Worm (Caenorhabditis elegans) whole organism, midembryonic: ENCODE measurements around the gene his-35.

Source experiments
- T22C8.4 ChIP-seq: fragments of 200-800 bp; sonication (Bioruptor generic); IDR thresholded peaks from 2 replicates; pipeline ENCODE4 v1.3.6; 2022; ENCODE audit warnings: missing genetic modification characterization, missing compliant biosample characterization
- cog-1 ChIP-seq: sonication (generic microtip); optimal IDR thresholded peaks from 2 replicates; lab custom pipeline; 2016; ENCODE audit warnings: missing genetic modification characterization, missing compliant biosample characterization
- flt-1 ChIP-seq: fragments of 200-800 bp; sonication (Bioruptor generic); IDR thresholded peaks from 2 replicates; pipeline ENCODE4 v1.3.6; 2022; ENCODE audit warnings: missing genetic modification characterization, missing compliant biosample characterization
- klf-2 ChIP-seq: fragments of 200-800 bp; sonication (Bioruptor generic); conservative IDR thresholded peaks from 2 replicates; pipeline ENCODE4 v1.3.6; 2022; ENCODE audit warnings: missing genetic modification reagents, missing genetic modification characterization, missing compliant biosample characterization
- med-1 ChIP-seq: sonication (generic microtip); optimal IDR thresholded peaks from 2 replicates; lab custom pipeline; 2017; ENCODE audit warnings: missing genetic modification characterization, mild to moderate bottlenecking, missing compliant biosample characterization, antibody characterized with exemption, missing genetic modification reagents; ENCODE audit not compliant: insufficient read depth
- ref-1 ChIP-seq: fragments of 200-800 bp; sonication (Bioruptor generic); conservative IDR thresholded peaks from 2 replicates; pipeline ENCODE4 v1.3.6; 2022; ENCODE audit warnings: missing genetic modification reagents, missing genetic modification characterization, missing compliant biosample characterization
- tab-1 ChIP-seq: fragments of 200-800 bp; sonication (Bioruptor generic); IDR thresholded peaks from 2 replicates; pipeline ENCODE4 v1.3.6; 2022; ENCODE audit warnings: missing genetic modification characterization, missing compliant biosample characterization
- ztf-23 ChIP-seq: fragments of 200-800 bp; sonication (Bioruptor generic); IDR thresholded peaks from 2 replicates; pipeline ENCODE4 v1.3.6; 2022; ENCODE audit warnings: missing genetic modification reagents, missing genetic modification characterization, missing compliant biosample characterization
- ztf-29 ChIP-seq: fragments of 200-800 bp; sonication (Bioruptor generic); IDR thresholded peaks from 2 replicates; pipeline ENCODE4 v1.3.6; 2022; ENCODE audit warnings: missing genetic modification reagents, missing genetic modification characterization, missing compliant biosample characterization

The his-35 gene

DNA sequence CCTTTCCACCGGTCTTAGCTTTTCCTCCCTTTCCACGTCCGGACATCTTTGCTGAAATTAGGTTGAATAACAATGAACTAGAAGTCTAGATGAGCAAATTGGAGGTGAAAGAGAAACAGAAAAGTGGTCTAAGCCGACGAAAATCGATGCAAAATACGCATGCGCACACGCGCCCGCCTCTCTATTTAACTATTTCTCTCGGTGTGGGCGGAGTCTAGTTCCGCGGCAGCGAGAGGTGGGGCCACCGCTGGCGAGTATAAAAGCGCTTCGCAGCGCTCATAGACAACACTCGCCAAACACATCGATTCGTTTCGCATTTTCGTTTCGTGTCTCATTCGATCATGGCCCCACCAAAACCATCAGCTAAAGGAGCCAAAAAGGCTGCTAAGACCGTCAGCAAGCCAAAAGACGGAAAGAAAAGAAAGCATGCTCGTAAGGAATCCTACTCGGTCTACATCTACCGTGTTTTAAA is at the start of gene his-35, which contains the start of gene his-41:
his-35 (minus strand) TSS at position 51 of the 472 bp plus-strand sequence.
his-41 (plus strand) TSS at position 299 of the 472 bp plus-strand sequence.
- TF ChIP-seq ztf-29 (0 out of 2 replicates have a peak, but pooled peaks have one; percentile 20), T22C8.4 (GFP tag; lab: Robert Waterston, UW) (peak; percentile 46), cog-1 (tag; lab: Kevin White, UChicago) (no peak), tab-1 (no peak), flt-1 (GFP tag; lab: Robert Waterston, UW) (0 out of 2 replicates have a peak, but pooled peaks have one; percentile 9)

- no peak for TF ChIP-seq ref-1 (GFP tag; lab: Robert Waterston, UW)
- no peak for TF ChIP-seq flt-1 (GFP tag; lab: Robert Waterston, UW)
- TF ChIP-seq cog-1 (tag; lab: Kevin White, UChicago), result no peak
- TF ChIP-seq ztf-29, result no peak
- TF ChIP-seq klf-2 (GFP tag; lab: Robert Waterston, UW), result no peak
- no peak for TF ChIP-seq med-1 (GFP tag; lab: Kevin White, UChicago)
- TF ChIP-seq ztf-23 (GFP tag; lab: Robert Waterston, UW), result no peak
- TF ChIP-seq T22C8.4 (GFP tag; lab: Robert Waterston, UW), result no peak
- no peak for TF ChIP-seq tab-1
Measured at ce11 chrV:9590317-9590716, 45.2 kb upstream of the his-35 start, which contains the start of gene K09G1.2. K09G1.2 (plus strand) TSS chrV:9590617.

ce11 chrV:9588574-9588973 is 43.5 kb upstream of the his-35 start:
- TF ChIP-seq ztf-29, result no peak
- no peak for TF ChIP-seq cog-1 (tag; lab: Kevin White, UChicago)
- no peak for TF ChIP-seq ztf-23 (GFP tag; lab: Robert Waterston, UW)
- no peak for TF ChIP-seq klf-2 (GFP tag; lab: Robert Waterston, UW)
- TF ChIP-seq tab-1, result no peak
- TF ChIP-seq T22C8.4 (GFP tag; lab: Robert Waterston, UW), result no peak
- TF ChIP-seq med-1 (GFP tag; lab: Kevin White, UChicago), result no peak
- TF ChIP-seq ref-1 (GFP tag; lab: Robert Waterston, UW), result no peak
- no peak for TF ChIP-seq flt-1 (GFP tag; lab: Robert Waterston, UW)

DNA sequence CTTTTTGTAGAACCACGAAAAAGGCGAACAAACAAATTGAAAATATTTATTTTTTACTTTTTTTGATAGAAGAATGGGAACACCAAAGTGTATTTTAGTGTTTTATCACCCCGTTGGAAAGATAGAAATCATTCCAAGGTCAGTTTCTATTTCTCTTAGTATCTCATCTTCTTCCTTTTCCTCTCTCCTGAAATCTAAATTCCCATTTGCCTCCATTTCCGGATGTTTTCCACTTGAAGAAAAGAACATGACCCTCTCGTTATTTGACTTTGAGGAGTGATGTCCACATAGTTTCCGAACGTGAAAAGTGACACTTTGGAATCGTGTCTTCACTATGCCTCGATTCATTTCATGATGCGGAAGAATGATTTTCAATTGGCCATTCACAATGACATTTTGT is 42.5 kb upstream of the his-35 start:
- TF ChIP-seq ztf-29, result no peak
- TF ChIP-seq med-1 (GFP tag; lab: Kevin White, UChicago), result no peak
- TF ChIP-seq cog-1 (tag; lab: Kevin White, UChicago), result no peak
- TF ChIP-seq ref-1 (GFP tag; lab: Robert Waterston, UW), result no peak
- TF ChIP-seq ztf-23 (GFP tag; lab: Robert Waterston, UW), result no peak
- TF ChIP-seq tab-1, result no peak
- no peak for TF ChIP-seq klf-2 (GFP tag; lab: Robert Waterston, UW)
- no peak for TF ChIP-seq flt-1 (GFP tag; lab: Robert Waterston, UW)
- TF ChIP-seq T22C8.4 (GFP tag; lab: Robert Waterston, UW), result no peak

- no peak for TF ChIP-seq med-1 (GFP tag; lab: Kevin White, UChicago)
- TF ChIP-seq flt-1 (GFP tag; lab: Robert Waterston, UW), result no peak
- TF ChIP-seq cog-1 (tag; lab: Kevin White, UChicago), result no peak
- TF ChIP-seq ztf-23 (GFP tag; lab: Robert Waterston, UW), result no peak
- TF ChIP-seq ztf-29, result no peak
- TF ChIP-seq T22C8.4 (GFP tag; lab: Robert Waterston, UW), result no peak
- TF ChIP-seq klf-2 (GFP tag; lab: Robert Waterston, UW), result no peak
- no peak for TF ChIP-seq tab-1
- TF ChIP-seq ref-1 (GFP tag; lab: Robert Waterston, UW), result no peak
Measured at ce11 chrV:9584263-9584662, 39.2 kb upstream of the his-35 start.

ce11 chrV:9583323-9583644 is 38.2 kb upstream of the his-35 start, which contains the start of gene K09G1.1:
K09G1.1 (plus strand) TSS chrV:9583545.
- TF ChIP-seq med-1 (GFP tag; lab: Kevin White, UChicago), result no peak
- TF ChIP-seq T22C8.4 (GFP tag; lab: Robert Waterston, UW), result no peak
- no peak for TF ChIP-seq cog-1 (tag; lab: Kevin White, UChicago)
- TF ChIP-seq flt-1 (GFP tag; lab: Robert Waterston, UW), result no peak
- TF ChIP-seq ztf-23 (GFP tag; lab: Robert Waterston, UW), result no peak
- no peak for TF ChIP-seq ref-1 (GFP tag; lab: Robert Waterston, UW)
- no peak for TF ChIP-seq tab-1
- TF ChIP-seq ztf-29, result no peak
- no peak for TF ChIP-seq klf-2 (GFP tag; lab: Robert Waterston, UW)

DNA sequence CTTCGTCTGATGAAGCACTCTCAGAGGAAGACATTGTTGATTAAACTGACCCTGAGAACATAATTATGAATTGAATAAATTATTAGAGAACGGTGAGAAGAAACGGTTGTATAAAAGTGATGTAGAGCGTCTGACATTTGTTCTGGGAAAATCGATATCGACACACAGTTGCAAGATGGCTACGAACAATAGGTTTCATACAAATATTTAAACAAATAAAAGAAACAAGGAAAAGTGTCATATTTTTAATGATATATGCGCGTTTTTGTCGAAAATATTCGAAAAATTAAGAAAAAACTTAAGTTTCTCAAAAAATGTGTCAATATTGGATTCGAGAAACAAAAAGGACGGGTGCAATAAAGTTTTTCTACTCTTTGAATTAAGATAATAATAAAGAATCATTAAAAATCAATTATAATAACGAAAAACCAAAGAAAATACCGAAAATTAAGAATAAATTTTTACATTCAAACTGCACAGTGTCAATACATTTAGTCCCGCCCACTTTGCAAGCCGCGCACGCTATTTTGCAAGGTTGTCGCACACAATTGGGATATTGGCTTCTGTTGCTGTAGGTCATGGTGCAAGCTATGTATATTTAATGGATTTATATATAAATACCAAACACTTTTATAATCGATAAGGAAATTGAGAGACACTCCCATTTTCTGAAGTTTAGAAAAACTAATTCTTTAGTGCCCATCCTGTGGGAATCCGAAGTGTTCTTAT is 37.7 kb upstream of the his-35 start, which contains the start of gene rtfo-1:
rtfo-1 (minus strand) TSS at position 51 of the 729 bp plus-strand sequence.
- TF ChIP-seq klf-2 (GFP tag; lab: Robert Waterston, UW), result 0 out of 2 replicates have a peak, but pooled peaks have one; percentile 34
- TF ChIP-seq flt-1 (GFP tag; lab: Robert Waterston, UW), result peak; percentile 84
- TF ChIP-seq ztf-29, result peak; percentile 80; the same call in 1 of the 2 replicates
- no peak for TF ChIP-seq T22C8.4 (GFP tag; lab: Robert Waterston, UW)
- peak; percentile 55 for TF ChIP-seq cog-1 (tag; lab: Kevin White, UChicago)
- TF ChIP-seq med-1 (GFP tag; lab: Kevin White, UChicago), result peak; percentile 89
- no peak for TF ChIP-seq ref-1 (GFP tag; lab: Robert Waterston, UW)
- TF ChIP-seq ztf-23 (GFP tag; lab: Robert Waterston, UW), result peak; percentile 82

ce11 chrV:9576991-9577390 is 31.9 kb upstream of the his-35 start, which contains the start of gene F25B3.2:
F25B3.2 (plus strand) TSS chrV:9577291.
- TF ChIP-seq flt-1 (GFP tag; lab: Robert Waterston, UW) (no peak), tab-1 (no peak), klf-2 (GFP tag; lab: Robert Waterston, UW) (no peak), med-1 (GFP tag; lab: Kevin White, UChicago) (no peak), cog-1 (tag; lab: Kevin White, UChicago) (no peak), ztf-29 (no peak), T22C8.4 (GFP tag; lab: Robert Waterston, UW) (no peak), ref-1 (GFP tag; lab: Robert Waterston, UW) (no peak), ztf-23 (GFP tag; lab: Robert Waterston, UW) (no peak)
